Fruit fly (Drosophila melanogaster) whole organism, pupa: ENCODE data around the gene Snap24.

Source experiments
- CG10348 ChIP-seq: fragments of 200-800 bp; sonication (Bioruptor generic); IDR thresholded peaks from 2 replicates; pipeline ENCODE4 v1.3.6; 2022; ENCODE audit warnings: missing biosample characterization, missing genetic modification characterization
- CG13204 ChIP-seq: fragments of 200-800 bp; sonication (Bioruptor generic); optimal IDR thresholded peaks from 2 replicates; lab custom pipeline; 2018; ENCODE audit warnings: missing biosample characterization, mild to moderate bottlenecking, missing genetic modification characterization, moderate library complexity
- CG14655 ChIP-seq: fragments of 200-800 bp; sonication (Bioruptor generic); optimal IDR thresholded peaks from 3 replicates; lab custom pipeline; 2017; ENCODE audit warnings: mild to moderate bottlenecking, missing biosample characterization, missing genetic modification reagents, missing genetic modification characterization
- CG15710 ChIP-seq: fragments of 200-800 bp; sonication (Bioruptor generic); optimal IDR thresholded peaks from 2 replicates; lab custom pipeline; 2018; ENCODE audit warnings: missing biosample characterization, mild to moderate bottlenecking, missing genetic modification characterization, moderate library complexity
- CG17806 ChIP-seq: fragments of 200-800 bp; sonication (Bioruptor generic); optimal IDR thresholded peaks from 2 replicates; lab custom pipeline; 2018; ENCODE audit warnings: missing biosample characterization, mild to moderate bottlenecking, missing genetic modification characterization, moderate library complexity
- CG32121 ChIP-seq: fragments of 200-800 bp; sonication (Bioruptor generic); IDR thresholded peaks from 2 replicates; pipeline ENCODE4 v1.3.6; 2022; ENCODE audit warnings: missing biosample characterization, missing genetic modification characterization
- CG34367 ChIP-seq: fragments of 200-800 bp; sonication (Bioruptor generic); optimal IDR thresholded peaks from 2 replicates; lab custom pipeline; 2018; ENCODE audit warnings: missing biosample characterization, mild to moderate bottlenecking, missing genetic modification characterization
- CG8159 ChIP-seq: fragments of 200-800 bp; sonication (Bioruptor generic); optimal IDR thresholded peaks from 3 replicates; lab custom pipeline; 2018; ENCODE audit warnings: missing biosample characterization, mild to moderate bottlenecking, missing genetic modification characterization, moderate library complexity
- CG9948 ChIP-seq: fragments of 200-800 bp; sonication (Bioruptor generic); optimal IDR thresholded peaks from 2 replicates; lab custom pipeline; 2018; ENCODE audit warnings: missing biosample characterization, mild to moderate bottlenecking, missing genetic modification characterization, moderate library complexity
- D1 ChIP-seq: fragments of 200-800 bp; sonication (Bioruptor generic); optimal IDR thresholded peaks from 2 replicates; lab custom pipeline; 2018; ENCODE audit warnings: missing biosample characterization, mild to moderate bottlenecking, missing genetic modification characterization, moderate library complexity
- EcR ChIP-seq: fragments of 200-800 bp; sonication (Bioruptor generic); optimal IDR thresholded peaks from 3 replicates; lab custom pipeline; 2019; ENCODE audit warnings: missing biosample characterization, missing genetic modification characterization, mild to moderate bottlenecking, moderate library complexity, missing genetic modification reagents
- Ets98B ChIP-seq: fragments of 200-800 bp; sonication (Bioruptor generic); IDR thresholded peaks from 2 replicates; pipeline ENCODE4 v1.3.6; 2022; ENCODE audit warnings: missing biosample characterization, missing genetic modification characterization
- Pif1A ChIP-seq: fragments of 200-800 bp; sonication (Bioruptor generic); optimal IDR thresholded peaks from 3 replicates; lab custom pipeline; 2016; ENCODE audit warnings: missing biosample characterization, missing genetic modification characterization
- fd96Ca ChIP-seq: fragments of 200-800 bp; sonication (Bioruptor generic); IDR thresholded peaks from 3 replicates; pipeline ENCODE4 v1.3.6; 2022; ENCODE audit warnings: missing biosample characterization, missing genetic modification characterization

DNA sequence ATGACTTTTGCATAAGTTTGCCTTT, 15.3 kb downstream of the Snap24 start, which contains the start of gene PpD3:
- TF ChIP-seq D1 (tag; lab: Kevin White, UChicago): no peak
- no peak for TF ChIP-seq CG15710
- no peak for TF ChIP-seq CG8159 (tag; lab: Kevin White, UChicago)
- TF ChIP-seq CG32121 (GFP tag; lab: Robert Waterston, UW): no peak
- no peak for TF ChIP-seq CG10348 (GFP tag; lab: Robert Waterston, UW)
- no peak for TF ChIP-seq CG34367 (tag; lab: Kevin White, UChicago)
- TF ChIP-seq Ets98B: no peak
- TF ChIP-seq CG9948 (tag; lab: Kevin White, UChicago): no peak
- no peak for TF ChIP-seq CG14655 (GFP tag; lab: Kevin White, UChicago)
- no peak for TF ChIP-seq EcR
- TF ChIP-seq Pif1A: no peak
- TF ChIP-seq fd96Ca (GFP tag; lab: Robert Waterston, UW): no peak
- TF ChIP-seq CG17806: no peak
- no peak for TF ChIP-seq CG13204 (GFP tag; lab: Kevin White, UChicago)
